Worm (Caenorhabditis elegans) whole organism, L1 larva: Measurements from ENCODE around the gene appg-2.

ENCODE experiments used
- Y116A8C.19 ChIP-seq: sonication (generic microtip); optimal IDR thresholded peaks from 2 replicates; lab custom pipeline; 2016; ENCODE audit warnings: missing compliant biosample characterization, missing genetic modification characterization, borderline replicate concordance
- aly-2 ChIP-seq: fragments of 150-350 bp; optimal IDR thresholded peaks from 2 replicates; lab custom pipeline; 2014; ENCODE audit warnings: missing biosample characterization, missing genetic modification characterization
- ceh-8 ChIP-seq: fragments of 200-800 bp; sonication (Bioruptor generic); optimal IDR thresholded peaks from 2 replicates; lab custom pipeline; 2018; ENCODE audit warnings: mild to moderate bottlenecking, missing genetic modification characterization, moderate library complexity, missing compliant biosample characterization
- ceh-88 ChIP-seq: fragments of 200-800 bp; sonication (Bioruptor generic); IDR thresholded peaks from 2 replicates; pipeline ENCODE4 v1.3.6; 2022; ENCODE audit warnings: missing genetic modification characterization, missing compliant biosample characterization
- ces-1 ChIP-seq: fragments of 150-350 bp; optimal IDR thresholded peaks from 2 replicates; lab custom pipeline; 2014; ENCODE audit warnings: missing biosample characterization, missing genetic modification reagents, missing genetic modification characterization
- dpl-1 ChIP-seq, 3 experiments: fragments of 150-350 bp in 2 of 3; sonication (generic microtip) in 1 of 3; optimal IDR thresholded peaks; 2 replicates each; lab custom pipeline; 2014 to 2017; ENCODE audit warnings: missing biosample characterization in 3 of 3, missing genetic modification characterization in 3 of 3, missing genetic modification reagents in 3 of 3
- efl-1 ChIP-seq, 4 experiments: fragments of 150-350 bp; optimal IDR thresholded peaks in 3 of 4; peaks in 1 of 4; 1 replicate in 1 of 4; 2 replicates in 3 of 4; lab custom pipeline; 2014; ENCODE audit warnings: missing biosample characterization in 2 of 4, missing genetic modification characterization in 2 of 4, missing genetic modification reagents in 2 of 4
- egl-13 ChIP-seq: sonication (generic microtip); optimal IDR thresholded peaks from 2 replicates; lab custom pipeline; 2016; ENCODE audit warnings: missing genotype, missing genetic modification reagents, missing genetic modification characterization, missing compliant biosample characterization
- egl-27 ChIP-seq, 2 experiments: fragments of 150-350 bp in 1 of 2; sonication (generic microtip); optimal IDR thresholded peaks; 3 replicates each; lab custom pipeline; 2017 to 2018; ENCODE audit warnings: missing biosample characterization in 2 of 2, missing genetic modification characterization in 2 of 2, missing genetic modification reagents in 2 of 2
- elt-2 ChIP-seq: sonication (generic microtip); optimal IDR thresholded peaks from 2 replicates; lab custom pipeline; 2016; ENCODE audit warnings: missing genetic modification characterization, mild to moderate bottlenecking, inconsistent platforms, missing compliant biosample characterization, missing genetic modification reagents
- elt-3 ChIP-seq, 6 experiments: fragments of 150-350 bp in 1 of 6; sonication (generic microtip); optimal IDR thresholded peaks; 2 replicates each; lab custom pipeline; 2017 to 2018; ENCODE audit warnings: missing biosample characterization in 6 of 6, missing genetic modification characterization in 6 of 6, inconsistent platforms in 1 of 6
- ets-5 ChIP-seq: fragments of 200-800 bp; sonication (Bioruptor generic); IDR thresholded peaks from 2 replicates; pipeline ENCODE4 v1.3.6; 2022; ENCODE audit warnings: missing genetic modification characterization, missing compliant biosample characterization
- fkh-4 ChIP-seq: sonication (generic microtip); optimal IDR thresholded peaks from 2 replicates; lab custom pipeline; 2016; ENCODE audit warnings: missing compliant biosample characterization, missing genetic modification characterization, borderline replicate concordance
- fos-1 ChIP-seq: fragments of 150-350 bp; optimal IDR thresholded peaks from 2 replicates; lab custom pipeline; 2014; ENCODE audit warnings: missing biosample characterization, missing genetic modification characterization
- hlh-17 ChIP-seq: fragments of 200-800 bp; sonication (Bioruptor generic); optimal IDR thresholded peaks from 2 replicates; lab custom pipeline; 2018; ENCODE audit warnings: missing genetic modification characterization, mild to moderate bottlenecking, missing compliant biosample characterization, moderate library complexity, borderline replicate concordance
- hpl-2 ChIP-seq: fragments of 150-350 bp; optimal IDR thresholded peaks from 2 replicates; lab custom pipeline; 2014; ENCODE audit warnings: missing biosample characterization, missing genetic modification reagents, missing genetic modification characterization
- isw-1 ChIP-seq: fragments of 200-800 bp; sonication (Bioruptor generic); IDR thresholded peaks from 2 replicates; pipeline ENCODE4 v1.3.6; 2022; ENCODE audit warnings: missing genetic modification characterization, missing compliant biosample characterization
- lsy-2 ChIP-seq, 2 experiments: fragments of 150-350 bp; optimal IDR thresholded peaks; 2 replicates each; lab custom pipeline; 2014; ENCODE audit warnings: missing biosample characterization in 2 of 2, missing genetic modification characterization in 2 of 2
- mab-9 ChIP-seq: fragments of 200-800 bp; sonication (Bioruptor generic); IDR thresholded peaks from 2 replicates; pipeline ENCODE4 v1.3.6; 2022; ENCODE audit warnings: missing genetic modification reagents, missing genetic modification characterization, missing compliant biosample characterization
- mef-2 ChIP-seq: fragments of 150-350 bp; optimal IDR thresholded peaks from 2 replicates; lab custom pipeline; 2014; ENCODE audit warnings: missing biosample characterization, missing genetic modification characterization
- mep-1 ChIP-seq: fragments of 150-350 bp; optimal IDR thresholded peaks from 2 replicates; lab custom pipeline; 2014; ENCODE audit warnings: missing biosample characterization, missing genetic modification characterization
- nhr-11 ChIP-seq: fragments of 150-350 bp; optimal IDR thresholded peaks from 2 replicates; lab custom pipeline; 2014; ENCODE audit warnings: missing biosample characterization, missing genetic modification characterization
- nhr-20 ChIP-seq: sonication (generic microtip); optimal IDR thresholded peaks from 2 replicates; lab custom pipeline; 2016; ENCODE audit warnings: mild to moderate bottlenecking, missing genetic modification characterization, missing compliant biosample characterization
- nhr-237 ChIP-seq: fragments of 150-350 bp; optimal IDR thresholded peaks from 2 replicates; lab custom pipeline; 2014; ENCODE audit warnings: missing biosample characterization, missing genetic modification characterization
- nhr-47 ChIP-seq: sonication (generic microtip); optimal IDR thresholded peaks from 2 replicates; lab custom pipeline; 2016; ENCODE audit warnings: mild to moderate bottlenecking, missing genetic modification characterization, moderate library complexity, missing compliant biosample characterization
- nhr-71 ChIP-seq: sonication (generic microtip); optimal IDR thresholded peaks from 2 replicates; lab custom pipeline; 2016; ENCODE audit warnings: mild to moderate bottlenecking, missing genetic modification characterization, moderate library complexity, missing compliant biosample characterization
- nhr-85 ChIP-seq: sonication (generic microtip); peaks from one replicate; lab custom pipeline; 2016; ENCODE audit warnings: missing genetic modification characterization, inconsistent platforms, missing compliant biosample characterization
- nhr-90 ChIP-seq: sonication (generic microtip); optimal IDR thresholded peaks from 2 replicates; lab custom pipeline; 2016; ENCODE audit warnings: mild to moderate bottlenecking, missing genetic modification characterization, missing compliant biosample characterization; ENCODE audit not compliant: poor library complexity
- pag-3 ChIP-seq: sonication (generic microtip); optimal IDR thresholded peaks from 2 replicates; lab custom pipeline; 2017; ENCODE audit warnings: missing genetic modification characterization, mild to moderate bottlenecking, missing compliant biosample characterization, antibody characterized with exemption, borderline replicate concordance; ENCODE audit not compliant: insufficient read depth
- pax-3 ChIP-seq: fragments of 200-800 bp; sonication (Bioruptor generic); optimal IDR thresholded peaks from 2 replicates; lab custom pipeline; 2018; ENCODE audit warnings: mild to moderate bottlenecking, missing genetic modification characterization, moderate library complexity, missing compliant biosample characterization
- pqm-1 ChIP-seq: sonication (generic microtip); optimal IDR thresholded peaks from 3 replicates; lab custom pipeline; 2017; ENCODE audit warnings: missing biosample characterization, missing genetic modification characterization
- rnt-1 ChIP-seq: sonication (generic microtip); optimal IDR thresholded peaks from 2 replicates; lab custom pipeline; 2016; ENCODE audit warnings: mild to moderate bottlenecking, missing genetic modification characterization, moderate library complexity, missing compliant biosample characterization
- skn-1 ChIP-seq: fragments of 150-350 bp; optimal IDR thresholded peaks from 2 replicates; lab custom pipeline; 2014; ENCODE audit warnings: missing biosample characterization, missing genetic modification characterization
- snpc-4 ChIP-seq: fragments of 150-350 bp; optimal IDR thresholded peaks from 2 replicates; lab custom pipeline; 2014; ENCODE audit warnings: missing biosample characterization, missing genetic modification characterization
- snu-23 ChIP-seq: sonication (generic microtip); optimal IDR thresholded peaks from 2 replicates; lab custom pipeline; 2016; ENCODE audit warnings: missing genetic modification characterization, missing compliant biosample characterization
- sox-4 ChIP-seq: sonication (generic microtip); optimal IDR thresholded peaks from 2 replicates; lab custom pipeline; 2016; ENCODE audit warnings: missing genetic modification characterization, missing compliant biosample characterization
- sup-37 ChIP-seq: fragments of 200-800 bp; sonication (Bioruptor generic); optimal IDR thresholded peaks from 2 replicates; lab custom pipeline; 2018; ENCODE audit warnings: mild to moderate bottlenecking, missing genetic modification characterization, missing compliant biosample characterization
- swsn-7 ChIP-seq: sonication (generic microtip); optimal IDR thresholded peaks from 2 replicates; lab custom pipeline; 2016; ENCODE audit warnings: missing genetic modification characterization, missing compliant biosample characterization
- tbx-2 ChIP-seq: sonication (generic microtip); optimal IDR thresholded peaks from 2 replicates; lab custom pipeline; 2016; ENCODE audit warnings: missing genetic modification characterization, missing compliant biosample characterization
- unc-62 ChIP-seq: fragments of 150-350 bp; optimal IDR thresholded peaks from 2 replicates; lab custom pipeline; 2014; ENCODE audit warnings: missing biosample characterization, missing genetic modification reagents, missing genetic modification characterization
- unc-86 ChIP-seq: sonication (generic microtip); optimal IDR thresholded peaks from 2 replicates; lab custom pipeline; 2016; ENCODE audit warnings: missing genetic modification characterization, missing compliant biosample characterization
- vab-15 ChIP-seq: sonication (generic microtip); optimal IDR thresholded peaks from 2 replicates; lab custom pipeline; 2017; ENCODE audit warnings: missing genotype, mild to moderate bottlenecking, missing genetic modification characterization, missing compliant biosample characterization
- xbp-1 ChIP-seq: sonication (generic microtip); optimal IDR thresholded peaks from 2 replicates; lab custom pipeline; 2016; ENCODE audit warnings: missing genetic modification characterization, missing compliant biosample characterization
- ztf-11 ChIP-seq, 2 experiments: sonication (generic microtip); optimal IDR thresholded peaks; 2 replicates each; lab custom pipeline; 2016 to 2017; ENCODE audit warnings: missing genetic modification characterization in 2 of 2, missing biosample characterization in 1 of 2, missing compliant biosample characterization in 1 of 2
- ztf-4 ChIP-seq: fragments of 150-350 bp; optimal IDR thresholded peaks from 2 replicates; lab custom pipeline; 2014; ENCODE audit warnings: missing biosample characterization, missing genetic modification characterization

Gene appg-2

ce11 chrII:8789828-8790558, 10.9 kb upstream of the appg-2 start, which contains the start of gene F07H5.13 (continued):
- TF ChIP-seq sox-4: no peak
- no peak for TF ChIP-seq sup-37 (GFP tag; lab: Kevin White, UChicago)
- no peak for TF ChIP-seq pag-3 (tag; lab: Kevin White, UChicago)
- peak; percentile 35 to 38 for TF ChIP-seq lsy-2 (tag; optimal IDR thresholded peaks at IDR 0.05; lab: Kevin White, UChicago)
- TF ChIP-seq hlh-17: no peak
- TF ChIP-seq Y116A8C.19: no peak
- peak; percentile 54 for TF ChIP-seq nhr-71 (tag; lab: Kevin White, UChicago)

- TF ChIP-seq snu-23 (GFP tag; lab: Kevin White, UChicago) (no peak), hpl-2 (no peak), nhr-11 (tag; lab: Kevin White, UChicago) (no peak), egl-27 (tag; optimal IDR thresholded peaks at IDR 0.05; lab: Kevin White, UChicago) (no peak), lsy-2 (tag; optimal IDR thresholded peaks at IDR 0.05; lab: Kevin White, UChicago) (no peak), ceh-88 (GFP tag; lab: Robert Waterston, UW) (no peak), efl-1 (optimal IDR thresholded peaks at IDR 0.05; lab: Kevin White, UChicago) (no peak), efl-1 (GFP tag; optimal IDR thresholded peaks at IDR 0.05 in 1 of 2; lab: Kevin White, UChicago) (no peak), ets-5 (GFP tag; lab: Robert Waterston, UW) (no peak), swsn-7 (tag; lab: Kevin White, UChicago) (no peak)
- TF ChIP-seq, all 84 proteins: peak for 0
These were observed 8.3 kb upstream of the appg-2 start, which contains the start of gene idpa-2 for ce11 chrII:8792640-8793039. idpa-2 (minus strand) TSS chrII:8792740.

ce11 chrII:8794072-8794471, 6.9 kb upstream of the appg-2 start, which contains the start of gene F07H5.7:
F07H5.7 (minus strand) TSS chrII:8794172.
- TF ChIP-seq skn-1 (no peak), elt-3 (tag; optimal IDR thresholded peaks at IDR 0.05; lab: Kevin White, UChicago) (no peak), xbp-1 (tag; lab: Kevin White, UChicago) (no peak), egl-13 (no peak), ces-1 (GFP tag; lab: Kevin White, UChicago) (no peak), unc-62 (GFP tag; lab: Kevin White, UChicago) (no peak)

- TF ChIP-seq sup-37 (GFP tag; lab: Kevin White, UChicago) (no peak), nhr-90 (tag; lab: Kevin White, UChicago) (no peak), rnt-1 (tag; lab: Kevin White, UChicago) (no peak), snpc-4 (tag; lab: Kevin White, UChicago) (no peak), ztf-4 (no peak), nhr-20 (no peak), mep-1 (tag; lab: Kevin White, UChicago) (no peak), isw-1 (GFP tag; lab: Robert Waterston, UW) (no peak), unc-86 (tag; lab: Kevin White, UChicago) (no peak), nhr-47 (tag; lab: Kevin White, UChicago) (peak; percentile 50), nhr-11 (tag; lab: Kevin White, UChicago) (peak; percentile 24), ces-1 (GFP tag; lab: Kevin White, UChicago) (no peak), aly-2 (no peak), sox-4 (peak; percentile 33), pag-3 (tag; lab: Kevin White, UChicago) (no peak), ceh-88 (GFP tag; lab: Robert Waterston, UW) (no peak), mab-9 (no peak), nhr-237 (no peak), ztf-11 (tag; optimal IDR thresholded peaks at IDR 0.05; lab: Kevin White, UChicago) (no peak), tbx-2 (tag; lab: Kevin White, UChicago) (no peak), fkh-4 (tag; lab: Kevin White, UChicago) (peak; percentile 3), mef-2 (tag; lab: Kevin White, UChicago) (no peak), dpl-1 (GFP tag; optimal IDR thresholded peaks at IDR 0.05; lab: Kevin White, UChicago) (no peak), ceh-8 (no peak), pqm-1 (no peak), fos-1 (tag; lab: Kevin White, UChicago) (no peak), nhr-85 (no peak), elt-2 (tag; lab: Kevin White, UChicago) (no peak), vab-15 (tag; lab: Kevin White, UChicago) (no peak), pax-3 (tag; lab: Kevin White, UChicago) (peak; percentile 55)
These were observed 5.7 kb upstream of the appg-2 start for ce11 chrII:8795227-8795626.
